Fruit fly (Drosophila melanogaster): ENCODE data around the gene Ugt37E1.

The Ugt37E1 gene

dm6 chr2L:16818335-16818973 is 22.1 kb downstream of the Ugt37E1 start (continued):
- TF ChIP-seq sc (optimal IDR thresholded peaks at IDR 0.05) (no peak), sc (GFP tag; optimal IDR thresholded peaks at IDR 0.05) (no peak), CG14014 (GFP tag; IDR thresholded peaks at IDR 0.05) (no peak), GATAe (GFP tag; conservative IDR thresholded peaks at IDR 0.05) (no peak), CG8478 (optimal IDR thresholded peaks at IDR 0.05) (no peak), CG30431 (GFP tag; optimal IDR thresholded peaks at IDR 0.05) (no peak), sisA (GFP tag; IDR thresholded peaks at IDR 0.05) (0 out of 2 replicates have a peak, but pooled peaks have one; percentile 25), MESR4 (GFP tag; optimal IDR thresholded peaks at IDR 0.05) (no peak), CG31365 (tag; optimal IDR thresholded peaks at IDR 0.05) (no peak), Max (GFP tag; optimal IDR thresholded peaks at IDR 0.05) (peak; percentile 5), CG17568 (GFP tag; optimal IDR thresholded peaks at IDR 0.05) (no peak), run (tag; optimal IDR thresholded peaks at IDR 0.05) (peak; percentile 42), trem (tag; optimal IDR thresholded peaks at IDR 0.05) (peak; percentile 24), B-H2 (GFP tag; optimal IDR thresholded peaks at IDR 0.05) (no peak), trh (GFP tag; optimal IDR thresholded peaks at IDR 0.05) (no peak), Eip74EF (GFP tag; optimal IDR thresholded peaks at IDR 0.05) (peak in 1 of 2 experiments; percentile 17), CG17328 (GFP tag; IDR thresholded peaks at IDR 0.05) (peak; percentile 34; the same call in 1 of the 2 replicates), bbx (GFP tag; IDR thresholded peaks at IDR 0.05; ENCODE audit: partially characterized antibody) (no peak), Ptx1 (GFP tag; IDR thresholded peaks at IDR 0.05) (no peak), Gug (GFP tag; IDR thresholded peaks at IDR 0.05) (no peak), yki (optimal IDR thresholded peaks at IDR 0.05) (no peak), fu2 (GFP tag; optimal IDR thresholded peaks at IDR 0.05) (no peak), sob (GFP tag; IDR thresholded peaks at IDR 0.05) (no peak), HHEX (GFP tag; optimal IDR thresholded peaks at IDR 0.05) (no peak), zfh1 (GFP tag; IDR thresholded peaks at IDR 0.05) (0 out of 3 replicates have a peak, but pooled peaks have one; percentile 10), CG8281 (tag; optimal IDR thresholded peaks at IDR 0.05) (no peak), hth (optimal IDR thresholded peaks at IDR 0.05) (no peak), CG10431 (GFP tag; optimal IDR thresholded peaks at IDR 0.05) (no peak), bsh (GFP tag; optimal IDR thresholded peaks at IDR 0.05) (peak; percentile 56 to 73), bowl (GFP tag; IDR thresholded peaks at IDR 0.05) (no peak), ttk (GFP tag; IDR thresholded peaks at IDR 0.05) (no peak), HLH3B (GFP tag; IDR thresholded peaks at IDR 0.05) (no peak), D (optimal IDR thresholded peaks at IDR 0.05) (no peak), D (GFP tag; optimal IDR thresholded peaks at IDR 0.05) (peak; percentile 54), CG8924 (tag; optimal IDR thresholded peaks at IDR 0.05) (peak; percentile 9), eyg (GFP tag; optimal IDR thresholded peaks at IDR 0.05) (no peak), Rfx (GFP tag; IDR thresholded peaks at IDR 0.05) (no peak), Doc3 (GFP tag; IDR thresholded peaks at IDR 0.05; ENCODE audit: partially characterized antibody) (no peak), stwl (tag; optimal IDR thresholded peaks at IDR 0.05) (no peak), Awh (GFP tag; IDR thresholded peaks at IDR 0.05) (no peak), CG17186 (GFP tag; optimal IDR thresholded peaks at IDR 0.05) (no peak), CG18011 (GFP tag; optimal IDR thresholded peaks at IDR 0.05) (no peak), CG31388 (GFP tag; optimal IDR thresholded peaks at IDR 0.05) (no peak), B-H1 (GFP tag; IDR thresholded peaks at IDR 0.05) (no peak), CG5245 (GFP tag; optimal IDR thresholded peaks at IDR 0.05) (no peak), Sox100B (GFP tag; optimal IDR thresholded peaks at IDR 0.05) (peak; percentile 32), lola (GFP tag; optimal IDR thresholded peaks at IDR 0.05) (peak in 1 of 3 experiments; percentile 56)

All from whole organism, embryonic.